Fruit fly (Drosophila melanogaster) whole organism, larva: ENCODE measurements around the gene ND-B14.5B.
"Not testable (repeated sequence)": the region's sequence is repeated elsewhere in the genome, so short reads cannot be mapped to it uniquely, and the experiment has no call there.

Experiments used
- noc ChIP-seq: fragments of 200-800 bp; sonication (Bioruptor generic); optimal IDR thresholded peaks from 3 replicates; lab custom pipeline; 2019; ENCODE audit warnings: missing biosample characterization, mild to moderate bottlenecking, missing genetic modification characterization, moderate library complexity

The ND-B14.5B gene

dm6 chr2L:3145470-3145869, at the start of gene ND-B14.5B:
Gene ND-B14.5B (minus strand): TSS chr2L:3145848.
- TF ChIP-seq noc (tag; lab: Kevin White, UChicago), result no peak

dm6 chr2L:3188875-3189274, 43.2 kb upstream of the ND-B14.5B start:
- TF ChIP-seq noc (tag; lab: Kevin White, UChicago), result no peak

- TF ChIP-seq noc (tag; lab: Kevin White, UChicago), result no peak
Measured at dm6 chr2L:3183205-3183604, 37.6 kb upstream of the ND-B14.5B start.

- no peak for TF ChIP-seq noc (tag; lab: Kevin White, UChicago)
Measured at dm6 chr2L:3179654-3180053, 34.0 kb upstream of the ND-B14.5B start.

dm6 chr2L:3173740-3174139, 28.1 kb upstream of the ND-B14.5B start, which contains the start of the genes CG31698 and CG15404:
Gene CG31698 (minus strand): TSS chr2L:3173840.
Gene CG15404 (plus strand): TSS chr2L:3173972.
- TF ChIP-seq noc (tag; lab: Kevin White, UChicago), result no peak

- no peak for TF ChIP-seq noc (tag; lab: Kevin White, UChicago)
Measured at dm6 chr2L:3172745-3173271, 27.2 kb upstream of the ND-B14.5B start.

dm6 chr2L:3170949-3171579, 25.4 kb upstream of the ND-B14.5B start, which contains the start of gene CG44002:
Gene CG44002 (minus strand): TSS chr2L:3171092.
- TF ChIP-seq noc (tag; lab: Kevin White, UChicago), result no peak

dm6 chr2L:3166710-3167109, 21.1 kb upstream of the ND-B14.5B start:
- TF ChIP-seq noc (tag; lab: Kevin White, UChicago), result no peak

- TF ChIP-seq noc (tag; lab: Kevin White, UChicago), result no peak
Measured at dm6 chr2L:3165022-3165647, 19.5 kb upstream of the ND-B14.5B start.

- no peak for TF ChIP-seq noc (tag; lab: Kevin White, UChicago)
Measured at dm6 chr2L:3164257-3165021, 18.8 kb upstream of the ND-B14.5B start.

- TF ChIP-seq noc (tag; lab: Kevin White, UChicago), result not testable (repeated sequence)
Measured at dm6 chr2L:3163490-3163889, 17.8 kb upstream of the ND-B14.5B start, which contains the start of gene Hydr2. Gene Hydr2 (plus strand): TSS chr2L:3163645.

dm6 chr2L:3159144-3160000, 13.7 kb upstream of the ND-B14.5B start, which contains the start of the genes Mad and gkt:
Gene Mad (minus strand): TSS chr2L:3159643.
Gene gkt (plus strand): TSS chr2L:3159950.
- TF ChIP-seq noc (tag; lab: Kevin White, UChicago), result no peak

- TF ChIP-seq noc (tag; lab: Kevin White, UChicago), result no peak
Measured at dm6 chr2L:3158260-3159072, 12.8 kb upstream of the ND-B14.5B start.

- no peak for TF ChIP-seq noc (tag; lab: Kevin White, UChicago)
Measured at dm6 chr2L:3155804-3156203, 10.2 kb upstream of the ND-B14.5B start.
